Worm (Caenorhabditis elegans): ENCODE results near the gene Y43C5A.3.

DNA sequence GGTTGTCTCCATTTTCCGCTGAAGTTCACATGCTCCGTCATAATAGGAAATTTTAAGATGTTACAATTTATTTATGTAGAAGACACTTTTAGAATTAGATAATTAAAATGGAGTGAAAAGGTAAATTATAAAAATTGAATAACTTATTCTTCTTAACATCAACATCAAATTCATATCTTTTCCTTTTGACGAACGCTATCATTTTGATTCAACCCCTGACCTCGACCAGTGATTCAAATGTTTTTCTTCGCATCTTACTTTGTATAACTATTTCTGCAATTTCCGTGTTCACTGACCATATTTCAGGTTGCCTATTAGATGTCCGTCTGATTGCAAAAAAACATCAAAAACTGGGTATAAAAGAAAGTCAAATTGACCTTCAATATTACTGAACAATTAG is 3.1 kb downstream of the Y43C5A.3 start, which contains the start of gene Y43C5A.7:
- TF ChIP-seq flt-1 (GFP tag; IDR thresholded peaks at IDR 0.05) (no peak), hmbx-1 (tag; optimal IDR thresholded peaks at IDR 0.05) (no peak), pes-1 (GFP tag; IDR thresholded peaks at IDR 0.05) (no peak), ama-1 (optimal IDR thresholded peaks at IDR 0.05) (no peak), B0310.2 (tag; optimal IDR thresholded peaks at IDR 0.05) (no peak), F13C5.2 (tag; optimal IDR thresholded peaks at IDR 0.05) (no peak), tra-4 (tag; optimal IDR thresholded peaks at IDR 0.05) (no peak)
